Worm (Caenorhabditis elegans): ENCODE data around the gene srm-3.

srm-3 gene

ce11 chrIV:9614695-9615094, 34.1 kb upstream of the srm-3 start, which contains the start of gene elt-1:
TSS of gene elt-1 (plus strand) at chrIV:9614995.
- no peak for TF ChIP-seq tbx-11 (GFP tag; IDR thresholded peaks at IDR 0.05)
- TF ChIP-seq tra-4 (tag; optimal IDR thresholded peaks at IDR 0.05), result no peak
- TF ChIP-seq B0310.2 (tag; optimal IDR thresholded peaks at IDR 0.05), result no peak
- no peak for TF ChIP-seq ceh-13 (GFP tag; optimal IDR thresholded peaks at IDR 0.05)

- TF ChIP-seq scrt-1 (GFP tag; IDR thresholded peaks at IDR 0.05) (no peak), B0310.2 (tag; optimal IDR thresholded peaks at IDR 0.05) (no peak), aly-1 (tag; optimal IDR thresholded peaks at IDR 0.05) (no peak), ceh-13 (GFP tag; optimal IDR thresholded peaks at IDR 0.05) (no peak), sea-1 (GFP tag; conservative IDR thresholded peaks at IDR 0.05) (no peak)
Measured at ce11 chrIV:9615511-9615910, 33.3 kb upstream of the srm-3 start.

DNA sequence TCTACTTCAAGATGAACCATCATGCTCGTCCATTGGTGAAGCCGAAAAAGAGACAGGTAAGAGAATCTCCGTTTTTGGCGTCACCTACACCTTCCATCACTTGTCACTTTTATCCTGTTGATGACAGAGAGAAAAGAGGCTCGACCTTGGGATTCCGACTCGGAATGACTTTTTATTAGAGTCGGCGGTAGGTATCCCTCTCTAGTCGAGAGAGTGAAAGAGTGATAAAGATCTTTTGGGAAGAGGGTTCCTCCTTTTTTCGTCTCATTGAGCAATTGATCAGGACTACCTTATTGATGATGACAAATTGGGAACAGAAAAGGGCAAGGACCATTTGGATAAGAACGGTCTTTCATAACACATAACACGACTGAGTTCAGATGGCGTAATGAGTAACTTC, 31.4 kb upstream of the srm-3 start:
- no peak for TF ChIP-seq pes-1 (GFP tag; IDR thresholded peaks at IDR 0.05)
- TF ChIP-seq ets-7 (tag; optimal IDR thresholded peaks at IDR 0.05), result no peak
- TF ChIP-seq aly-1 (tag; optimal IDR thresholded peaks at IDR 0.05), result no peak
- no peak for TF ChIP-seq scrt-1 (GFP tag; IDR thresholded peaks at IDR 0.05)
- TF ChIP-seq tbx-11 (GFP tag; IDR thresholded peaks at IDR 0.05), result no peak
- TF ChIP-seq hnd-1 (tag; optimal IDR thresholded peaks at IDR 0.05), result no peak
- TF ChIP-seq sea-1 (GFP tag; conservative IDR thresholded peaks at IDR 0.05), result no peak
- no peak for TF ChIP-seq ceh-36 (tag; optimal IDR thresholded peaks at IDR 0.05)
- TF ChIP-seq hmbx-1 (tag; optimal IDR thresholded peaks at IDR 0.05), result no peak
- no peak for TF ChIP-seq tra-4 (tag; optimal IDR thresholded peaks at IDR 0.05)
- no peak for TF ChIP-seq ceh-13 (GFP tag; optimal IDR thresholded peaks at IDR 0.05)
- no peak for TF ChIP-seq ama-1 (optimal IDR thresholded peaks at IDR 0.05)
- no peak for TF ChIP-seq B0310.2 (tag; optimal IDR thresholded peaks at IDR 0.05)

- TF ChIP-seq ets-7 (tag; optimal IDR thresholded peaks at IDR 0.05) (no peak), tra-4 (tag; optimal IDR thresholded peaks at IDR 0.05) (no peak), hnd-1 (tag; optimal IDR thresholded peaks at IDR 0.05) (no peak), ama-1 (optimal IDR thresholded peaks at IDR 0.05) (no peak), hmbx-1 (tag; optimal IDR thresholded peaks at IDR 0.05) (no peak), F13C5.2 (tag; optimal IDR thresholded peaks at IDR 0.05) (no peak), aly-1 (tag; optimal IDR thresholded peaks at IDR 0.05) (no peak), flt-1 (GFP tag; IDR thresholded peaks at IDR 0.05) (no peak)
Measured at ce11 chrIV:9618015-9618414, 30.8 kb upstream of the srm-3 start.

- TF ChIP-seq flt-1 (GFP tag; IDR thresholded peaks at IDR 0.05) (no peak), F13C5.2 (tag; optimal IDR thresholded peaks at IDR 0.05) (no peak), tra-4 (tag; optimal IDR thresholded peaks at IDR 0.05) (no peak), aly-1 (tag; optimal IDR thresholded peaks at IDR 0.05) (no peak), ets-7 (tag; optimal IDR thresholded peaks at IDR 0.05) (no peak)
Measured at ce11 chrIV:9618836-9619235, 29.9 kb upstream of the srm-3 start.

ce11 chrIV:9622272-9622671, 26.5 kb upstream of the srm-3 start, which contains the start of gene W09C2.7:
TSS of gene W09C2.7 (minus strand) at chrIV:9622372.
- no peak for TF ChIP-seq flt-1 (GFP tag; IDR thresholded peaks at IDR 0.05)
- no peak for TF ChIP-seq tbx-37 (GFP tag; conservative IDR thresholded peaks at IDR 0.05)
- no peak for TF ChIP-seq B0310.2 (tag; optimal IDR thresholded peaks at IDR 0.05)
- TF ChIP-seq ama-1 (optimal IDR thresholded peaks at IDR 0.05), result no peak
- TF ChIP-seq sea-1 (GFP tag; conservative IDR thresholded peaks at IDR 0.05), result no peak
- no peak for TF ChIP-seq hmbx-1 (tag; optimal IDR thresholded peaks at IDR 0.05)
- TF ChIP-seq F13C5.2 (tag; optimal IDR thresholded peaks at IDR 0.05), result no peak
- no peak for TF ChIP-seq aly-1 (tag; optimal IDR thresholded peaks at IDR 0.05)
- no peak for TF ChIP-seq ets-7 (tag; optimal IDR thresholded peaks at IDR 0.05)
- TF ChIP-seq tra-4 (tag; optimal IDR thresholded peaks at IDR 0.05), result no peak
- no peak for TF ChIP-seq hnd-1 (tag; optimal IDR thresholded peaks at IDR 0.05)
- no peak for TF ChIP-seq pes-1 (GFP tag; IDR thresholded peaks at IDR 0.05)
- no peak for TF ChIP-seq hmg-4 (GFP tag; optimal IDR thresholded peaks at IDR 0.05)
- no peak for TF ChIP-seq tbx-11 (GFP tag; IDR thresholded peaks at IDR 0.05)
- no peak for TF ChIP-seq scrt-1 (GFP tag; IDR thresholded peaks at IDR 0.05)
- no peak for TF ChIP-seq ceh-13 (GFP tag; optimal IDR thresholded peaks at IDR 0.05)
- TF ChIP-seq ceh-36 (tag; optimal IDR thresholded peaks at IDR 0.05), result no peak

DNA sequence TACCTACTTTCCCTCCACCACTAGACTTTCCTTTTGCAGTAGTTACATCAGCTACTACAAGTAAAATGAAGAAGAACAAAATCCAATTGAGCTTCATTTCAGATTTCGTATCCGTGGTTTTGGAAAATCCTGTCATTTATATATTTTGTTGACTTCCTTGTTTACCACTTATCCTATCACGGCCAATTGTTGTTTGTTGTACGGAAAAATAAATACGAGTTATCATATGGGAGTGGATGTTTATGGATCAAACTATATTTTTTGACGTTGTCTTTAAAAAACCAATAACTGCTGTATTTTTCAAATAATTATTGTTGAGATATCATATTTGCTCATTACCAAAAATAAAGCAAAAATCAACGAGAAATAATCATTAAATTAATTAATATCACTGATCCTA, 25.5 kb upstream of the srm-3 start, which contains the start of gene W09C2.9:
Gene W09C2.9, minus strand, starts transcription at position 101 of the 400 bp plus-strand sequence.
- TF ChIP-seq tbx-11 (GFP tag; IDR thresholded peaks at IDR 0.05), result no peak
- TF ChIP-seq ceh-13 (GFP tag; optimal IDR thresholded peaks at IDR 0.05), result no peak
- no peak for TF ChIP-seq tra-4 (tag; optimal IDR thresholded peaks at IDR 0.05)
- no peak for TF ChIP-seq pes-1 (GFP tag; IDR thresholded peaks at IDR 0.05)
- TF ChIP-seq hmg-4 (GFP tag; optimal IDR thresholded peaks at IDR 0.05), result no peak
- TF ChIP-seq hmbx-1 (tag; optimal IDR thresholded peaks at IDR 0.05), result no peak
- TF ChIP-seq scrt-1 (GFP tag; IDR thresholded peaks at IDR 0.05), result no peak
- no peak for TF ChIP-seq B0310.2 (tag; optimal IDR thresholded peaks at IDR 0.05)
- no peak for TF ChIP-seq F13C5.2 (tag; optimal IDR thresholded peaks at IDR 0.05)

- no peak for TF ChIP-seq ceh-13 (GFP tag; optimal IDR thresholded peaks at IDR 0.05)
- TF ChIP-seq tbx-37 (GFP tag; conservative IDR thresholded peaks at IDR 0.05), result no peak
- TF ChIP-seq sea-1 (GFP tag; conservative IDR thresholded peaks at IDR 0.05), result no peak
- no peak for TF ChIP-seq flt-1 (GFP tag; IDR thresholded peaks at IDR 0.05)
- no peak for TF ChIP-seq ets-7 (tag; optimal IDR thresholded peaks at IDR 0.05)
- no peak for TF ChIP-seq B0310.2 (tag; optimal IDR thresholded peaks at IDR 0.05)
- TF ChIP-seq pes-1 (GFP tag; IDR thresholded peaks at IDR 0.05), result no peak
- no peak for TF ChIP-seq aly-1 (tag; optimal IDR thresholded peaks at IDR 0.05)
- no peak for TF ChIP-seq scrt-1 (GFP tag; IDR thresholded peaks at IDR 0.05)
- TF ChIP-seq ama-1 (optimal IDR thresholded peaks at IDR 0.05), result no peak
- TF ChIP-seq hnd-1 (tag; optimal IDR thresholded peaks at IDR 0.05), result no peak
- no peak for TF ChIP-seq hmg-4 (GFP tag; optimal IDR thresholded peaks at IDR 0.05)
- no peak for TF ChIP-seq tra-4 (tag; optimal IDR thresholded peaks at IDR 0.05)
- no peak for TF ChIP-seq hmbx-1 (tag; optimal IDR thresholded peaks at IDR 0.05)
Measured at ce11 chrIV:9624275-9624674, 24.5 kb upstream of the srm-3 start, which contains the start of gene W09C2.8. TSS of gene W09C2.8 (minus strand) at chrIV:9624375.
